Worm (Caenorhabditis elegans) whole organism, L2 larva: ENCODE results near the gene C08B6.14.

ENCODE experiments used
- C34F6.9 ChIP-seq: fragments of 150-350 bp; optimal IDR thresholded peaks from 2 replicates; lab custom pipeline; 2014; ENCODE audit warnings: missing biosample characterization, missing genetic modification characterization
- F13H6.1 ChIP-seq: sonication (generic microtip); optimal IDR thresholded peaks from 2 replicates; lab custom pipeline; 2016; ENCODE audit warnings: missing genetic modification characterization, missing compliant biosample characterization
- Y55F3AM.14 ChIP-seq: fragments of 200-800 bp; sonication (Bioruptor generic); optimal IDR thresholded peaks from 2 replicates; lab custom pipeline; 2018; ENCODE audit warnings: mild to moderate bottlenecking, missing genetic modification characterization, missing compliant biosample characterization
- ZK546.5 ChIP-seq: sonication (generic microtip); optimal IDR thresholded peaks from 2 replicates; lab custom pipeline; 2017; ENCODE audit warnings: missing biosample characterization, missing genetic modification characterization
- alr-1 ChIP-seq: fragments of 150-350 bp; optimal IDR thresholded peaks from 2 replicates; lab custom pipeline; 2014; ENCODE audit warnings: missing biosample characterization, missing genetic modification characterization
- aly-2 ChIP-seq: fragments of 150-350 bp; optimal IDR thresholded peaks from 2 replicates; lab custom pipeline; 2014; ENCODE audit warnings: missing biosample characterization, missing genetic modification characterization
- ama-1 ChIP-seq: fragments of 150-350 bp; optimal IDR thresholded peaks from 2 replicates; lab custom pipeline; 2018; ENCODE audit warnings: inconsistent platforms
- blmp-1 ChIP-seq: sonication (generic microtip); optimal IDR thresholded peaks from 2 replicates; lab custom pipeline; 2017; ENCODE audit warnings: missing genetic modification characterization, mild to moderate bottlenecking, missing compliant biosample characterization, antibody characterized with exemption, moderate library complexity; ENCODE audit not compliant: insufficient read depth
- ceh-16 ChIP-seq: fragments of 150-350 bp; optimal IDR thresholded peaks from 2 replicates; lab custom pipeline; 2014; ENCODE audit warnings: missing biosample characterization, missing genetic modification characterization
- ceh-82 ChIP-seq: fragments of 150-350 bp; optimal IDR thresholded peaks from 2 replicates; lab custom pipeline; 2014; ENCODE audit warnings: missing biosample characterization, missing genetic modification characterization
- crh-2 ChIP-seq: sonication (generic microtip); optimal IDR thresholded peaks from 2 replicates; lab custom pipeline; 2017; ENCODE audit warnings: missing biosample characterization, missing genetic modification characterization
- dmd-4 ChIP-seq: sonication (generic microtip); optimal IDR thresholded peaks from 2 replicates; lab custom pipeline; 2017; ENCODE audit warnings: missing biosample characterization, missing genetic modification characterization
- egl-27 ChIP-seq: sonication (generic microtip); optimal IDR thresholded peaks from 3 replicates; lab custom pipeline; 2017; ENCODE audit warnings: missing biosample characterization, missing genetic modification reagents, missing genetic modification characterization
- elt-3 ChIP-seq: sonication (generic microtip); optimal IDR thresholded peaks from 2 replicates; lab custom pipeline; 2017; ENCODE audit warnings: missing biosample characterization, missing genetic modification characterization
- lin-11 ChIP-seq: fragments of 150-350 bp; sonication (generic microtip); optimal IDR thresholded peaks from 2 replicates; lab custom pipeline; 2014; ENCODE audit warnings: missing biosample characterization, missing genetic modification characterization, inconsistent platforms, mixed read lengths
- lin-13 ChIP-seq: fragments of 150-350 bp; optimal IDR thresholded peaks from 2 replicates; lab custom pipeline; 2014; ENCODE audit warnings: missing biosample characterization, missing genetic modification reagents, missing genetic modification characterization
- lsy-2 ChIP-seq, 2 experiments: fragments of 150-350 bp in 1 of 2; sonication (generic microtip) in 1 of 2; optimal IDR thresholded peaks; 2 replicates each; lab custom pipeline; 2014 to 2017; ENCODE audit warnings: missing biosample characterization in 2 of 2, missing genetic modification characterization in 2 of 2
- nhr-10 ChIP-seq: sonication (generic microtip); optimal IDR thresholded peaks from 2 replicates; lab custom pipeline; 2017; ENCODE audit warnings: missing biosample characterization, missing genetic modification characterization
- nhr-11 ChIP-seq: fragments of 150-350 bp; optimal IDR thresholded peaks from 2 replicates; lab custom pipeline; 2014; ENCODE audit warnings: missing biosample characterization, missing genetic modification characterization
- nhr-129 ChIP-seq: fragments of 150-350 bp; optimal IDR thresholded peaks from 2 replicates; lab custom pipeline; 2014; ENCODE audit warnings: missing biosample characterization, missing genetic modification characterization
- nhr-23 ChIP-seq: fragments of 150-350 bp; optimal IDR thresholded peaks from 2 replicates; lab custom pipeline; 2014; ENCODE audit warnings: missing biosample characterization, missing genetic modification reagents, missing genetic modification characterization
- nhr-237 ChIP-seq: fragments of 150-350 bp; optimal IDR thresholded peaks from 2 replicates; lab custom pipeline; 2014; ENCODE audit warnings: missing biosample characterization, missing genetic modification characterization
- nhr-25 ChIP-seq: fragments of 150-350 bp; sonication (generic microtip); optimal IDR thresholded peaks from 3 replicates; lab custom pipeline; 2014; ENCODE audit warnings: missing biosample characterization, missing genetic modification characterization
- nhr-77 ChIP-seq: fragments of 150-350 bp; optimal IDR thresholded peaks from 2 replicates; lab custom pipeline; 2014; ENCODE audit warnings: missing biosample characterization, missing genetic modification characterization
- sem-4 ChIP-seq: fragments of 150-350 bp; optimal IDR thresholded peaks from 2 replicates; lab custom pipeline; 2014; ENCODE audit warnings: missing biosample characterization, missing genetic modification reagents, missing genetic modification characterization
- skn-1 ChIP-seq: sonication (generic microtip); optimal IDR thresholded peaks from 2 replicates; lab custom pipeline; 2017; ENCODE audit warnings: missing biosample characterization, missing genetic modification characterization
- sma-9 ChIP-seq, 2 experiments: fragments of 150-350 bp in 1 of 2; sonication (generic microtip) in 1 of 2; optimal IDR thresholded peaks; 2 replicates each; lab custom pipeline; 2014 to 2016; ENCODE audit warnings: missing genetic modification characterization in 2 of 2, mild to moderate bottlenecking in 1 of 2, missing biosample characterization in 1 of 2, missing compliant biosample characterization in 1 of 2, missing genetic modification reagents in 1 of 2, moderate library complexity in 1 of 2
- snpc-4 ChIP-seq: fragments of 150-350 bp; optimal IDR thresholded peaks from 2 replicates; lab custom pipeline; 2014; ENCODE audit warnings: missing biosample characterization, missing genetic modification characterization
- unc-55 ChIP-seq: fragments of 150-350 bp; sonication (generic microtip); optimal IDR thresholded peaks from 3 replicates; lab custom pipeline; 2014; ENCODE audit warnings: missing biosample characterization, missing genetic modification reagents, missing genetic modification characterization
- unc-62 ChIP-seq: fragments of 150-350 bp; optimal IDR thresholded peaks from 2 replicates; lab custom pipeline; 2014; ENCODE audit warnings: missing biosample characterization, missing genetic modification reagents, missing genetic modification characterization
- zag-1 ChIP-seq: fragments of 150-350 bp; optimal IDR thresholded peaks from 2 replicates; lab custom pipeline; 2014; ENCODE audit warnings: missing biosample characterization, missing genetic modification characterization
- ztf-11 ChIP-seq: sonication (generic microtip); optimal IDR thresholded peaks from 2 replicates; lab custom pipeline; 2017; ENCODE audit warnings: missing biosample characterization, missing genetic modification characterization
- ztf-4 ChIP-seq: fragments of 150-350 bp; optimal IDR thresholded peaks from 2 replicates; lab custom pipeline; 2014; ENCODE audit warnings: missing biosample characterization, missing genetic modification characterization

C08B6.14 gene

ce11 chrV:10083999-10084468 is 17.8 kb downstream of the C08B6.14 start, which contains the start of gene nhr-12:
Gene nhr-12 (minus strand): TSS chrV:10084049.
- TF ChIP-seq ztf-4, result no peak
- TF ChIP-seq crh-2 (tag; lab: Kevin White, UChicago), result peak; percentile 45
- no peak for TF ChIP-seq Y55F3AM.14 (GFP tag; lab: Kevin White, UChicago)
- TF ChIP-seq C34F6.9 (tag; lab: Kevin White, UChicago), result no peak
- TF ChIP-seq lin-13 (GFP tag; lab: Kevin White, UChicago), result no peak
- TF ChIP-seq lsy-2 (tag; optimal IDR thresholded peaks at IDR 0.05; lab: Kevin White, UChicago), result no peak
- TF ChIP-seq sma-9 (GFP tag; optimal IDR thresholded peaks at IDR 0.05; lab: Kevin White, UChicago), result peak; percentile 29
- TF ChIP-seq sma-9 (tag; optimal IDR thresholded peaks at IDR 0.05; lab: Kevin White, UChicago), result no peak
- TF ChIP-seq nhr-129 (tag; lab: Kevin White, UChicago), result no peak
- no peak for TF ChIP-seq lin-11 (tag; lab: Kevin White, UChicago)
- TF ChIP-seq skn-1 (tag; lab: Kevin White, UChicago), result peak; percentile 2
- TF ChIP-seq ztf-11 (tag; lab: Kevin White, UChicago), result no peak
- TF ChIP-seq unc-55 (GFP tag; lab: Kevin White, UChicago), result peak; percentile 24
- no peak for TF ChIP-seq elt-3 (tag; lab: Kevin White, UChicago)

DNA sequence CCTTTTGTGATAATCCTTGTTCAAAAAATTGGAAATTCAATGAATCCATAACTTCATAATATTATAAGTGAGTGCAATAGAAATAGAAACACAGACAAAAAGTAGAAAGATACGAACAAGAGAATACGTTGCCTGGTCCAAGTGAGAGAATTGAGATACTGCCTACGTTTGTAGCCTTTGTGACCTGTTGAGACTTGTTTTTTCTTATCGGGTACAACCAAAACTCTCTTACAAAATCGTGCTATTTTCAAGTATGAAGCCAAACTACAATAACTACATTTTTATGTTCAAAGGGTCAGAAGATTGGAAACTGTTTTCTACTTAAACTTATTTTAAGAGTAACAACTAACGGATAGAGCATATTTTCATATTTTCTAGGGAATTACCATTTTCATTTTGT is 20.2 kb downstream of the C08B6.14 start, which contains the start of gene nhr-205:
nhr-205 (minus strand) TSS at position 141 of the 400 bp plus-strand sequence.
- TF ChIP-seq ztf-11 (tag; lab: Kevin White, UChicago) (no peak), zag-1 (tag; lab: Kevin White, UChicago) (no peak)

DNA sequence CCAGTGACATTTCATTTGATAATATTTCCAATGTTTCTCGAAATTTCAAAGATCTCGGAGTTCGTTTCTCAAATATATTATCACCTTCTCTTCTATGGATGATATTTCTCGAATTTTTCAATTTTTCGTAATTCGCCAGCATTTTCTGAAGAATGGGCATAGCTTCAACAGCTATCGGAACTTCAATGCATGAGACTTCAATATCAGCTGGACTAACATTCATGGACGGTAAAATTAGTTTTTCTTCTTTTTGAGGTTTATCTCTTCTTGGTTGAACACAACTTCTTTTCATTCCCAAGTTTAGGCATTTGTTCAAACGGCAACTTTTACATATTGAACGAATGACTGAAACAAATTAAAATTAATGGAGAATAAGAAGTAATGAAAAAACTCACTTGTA is 20.9 kb downstream of the C08B6.14 start:
- no peak for TF ChIP-seq nhr-23 (tag; lab: Kevin White, UChicago)
- TF ChIP-seq ama-1 (lab: Kevin White, UChicago), result no peak
- TF ChIP-seq dmd-4 (tag; lab: Kevin White, UChicago), result no peak
- no peak for TF ChIP-seq nhr-10 (tag; lab: Kevin White, UChicago)
- no peak for TF ChIP-seq unc-62 (GFP tag; lab: Kevin White, UChicago)
- TF ChIP-seq sem-4 (tag; lab: Kevin White, UChicago), result no peak
- TF ChIP-seq ceh-16 (tag; lab: Kevin White, UChicago), result no peak
- TF ChIP-seq F13H6.1 (tag; lab: Kevin White, UChicago), result no peak

DNA sequence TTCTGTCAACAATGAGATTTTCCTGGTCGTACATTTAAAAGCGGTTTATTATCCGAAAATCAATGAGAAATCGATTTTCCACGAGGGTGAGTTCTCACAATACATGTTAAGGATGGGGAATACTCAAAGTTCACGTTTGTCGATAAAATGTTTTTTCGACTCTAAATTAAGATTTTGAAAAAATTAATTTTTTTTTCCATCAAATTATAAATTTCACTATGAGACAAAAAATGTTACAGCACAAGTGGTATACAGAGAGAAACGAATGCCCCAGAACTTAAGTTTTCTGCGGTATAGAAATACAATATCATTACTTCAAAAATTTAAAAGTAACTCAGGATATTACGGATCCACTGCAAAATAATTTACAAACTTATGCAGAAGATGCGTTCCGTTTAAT is 23.6 kb downstream of the C08B6.14 start, which contains the start of gene R04B5.1:
R04B5.1 (minus strand) TSS at position 101 of the 400 bp plus-strand sequence.
- no peak for TF ChIP-seq elt-3 (tag; lab: Kevin White, UChicago)
- TF ChIP-seq nhr-237, result no peak
- TF ChIP-seq nhr-129 (tag; lab: Kevin White, UChicago), result no peak
- no peak for TF ChIP-seq ceh-16 (tag; lab: Kevin White, UChicago)
- TF ChIP-seq ama-1 (lab: Kevin White, UChicago), result no peak
- TF ChIP-seq snpc-4, result no peak
- TF ChIP-seq aly-2 (tag; lab: Kevin White, UChicago), result no peak
- no peak for TF ChIP-seq crh-2 (tag; lab: Kevin White, UChicago)
- TF ChIP-seq nhr-23 (tag; lab: Kevin White, UChicago), result no peak

- TF ChIP-seq ama-1 (lab: Kevin White, UChicago) (no peak), lsy-2 (tag; optimal IDR thresholded peaks at IDR 0.05; lab: Kevin White, UChicago) (no peak), nhr-25 (tag; lab: Kevin White, UChicago) (no peak), crh-2 (tag; lab: Kevin White, UChicago) (no peak), snpc-4 (no peak), alr-1 (no peak), ZK546.5 (tag; lab: Kevin White, UChicago) (no peak), nhr-77 (tag; lab: Kevin White, UChicago) (no peak), skn-1 (tag; lab: Kevin White, UChicago) (no peak), nhr-129 (tag; lab: Kevin White, UChicago) (no peak), sem-4 (tag; lab: Kevin White, UChicago) (no peak), nhr-237 (no peak), aly-2 (tag; lab: Kevin White, UChicago) (no peak), unc-55 (GFP tag; lab: Kevin White, UChicago) (no peak)
- TF ChIP-seq, all 48 proteins: peak for 0
Measured at ce11 chrV:10075441-10075840, 26.4 kb downstream of the C08B6.14 start, which contains the start of gene F57A8.7. Gene F57A8.7 (plus strand): TSS chrV:10075741.

DNA sequence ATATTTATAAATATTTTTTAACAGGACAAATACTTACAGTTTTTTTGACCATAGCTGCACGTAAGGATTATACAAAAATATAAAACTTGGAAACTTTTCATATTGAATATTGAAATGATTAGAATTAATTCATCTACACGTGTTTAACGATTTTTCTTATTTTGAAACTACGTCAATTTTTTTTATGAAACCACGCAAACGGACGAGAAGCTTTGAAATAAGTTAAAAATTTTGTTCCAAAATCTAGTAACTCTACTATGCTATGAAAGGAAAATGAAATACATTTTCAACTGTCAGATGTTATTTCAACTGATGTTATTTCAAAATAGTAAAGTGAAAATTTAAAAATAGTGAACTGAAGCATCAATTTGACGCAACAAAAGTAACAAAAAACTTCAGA is 28.0 kb downstream of the C08B6.14 start, which contains the start of gene F57A8.6:
F57A8.6 (minus strand) TSS at position 101 of the 400 bp plus-strand sequence.
- TF ChIP-seq nhr-25 (tag; lab: Kevin White, UChicago) (no peak), ceh-16 (tag; lab: Kevin White, UChicago) (no peak), blmp-1 (tag; lab: Kevin White, UChicago) (no peak), sma-9 (GFP tag; optimal IDR thresholded peaks at IDR 0.05; lab: Kevin White, UChicago) (no peak), sma-9 (tag; optimal IDR thresholded peaks at IDR 0.05; lab: Kevin White, UChicago) (no peak), egl-27 (tag; lab: Kevin White, UChicago) (no peak), nhr-10 (tag; lab: Kevin White, UChicago) (no peak), crh-2 (tag; lab: Kevin White, UChicago) (no peak), ceh-82 (no peak), ZK546.5 (tag; lab: Kevin White, UChicago) (no peak), lin-13 (GFP tag; lab: Kevin White, UChicago) (no peak), nhr-11 (tag; lab: Kevin White, UChicago) (no peak), lin-11 (tag; lab: Kevin White, UChicago) (no peak), ztf-4 (no peak), aly-2 (tag; lab: Kevin White, UChicago) (no peak), nhr-237 (no peak)
